Worm (Caenorhabditis elegans): ENCODE data around the gene ZK1067.4.

DNA sequence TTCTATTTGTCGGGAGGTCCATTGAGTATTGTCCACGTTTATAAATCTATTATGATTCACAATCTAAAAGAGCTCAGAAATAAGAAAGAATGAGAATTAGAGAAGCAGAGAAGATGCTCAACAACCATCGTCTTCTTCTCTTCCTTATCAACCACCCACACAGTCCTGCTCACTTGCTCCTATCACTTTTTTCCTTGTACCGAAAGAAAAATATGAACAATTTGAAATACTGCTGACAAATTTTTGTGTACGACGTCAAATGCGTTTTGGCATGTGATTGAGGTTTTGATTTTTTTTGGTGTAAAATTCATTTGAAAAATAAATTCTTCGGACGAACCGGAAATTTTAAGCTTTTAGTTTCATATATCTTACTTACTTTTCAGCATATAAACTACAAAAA is 13.9 kb upstream of the ZK1067.4 start:
- TF ChIP-seq flt-1 (GFP tag; IDR thresholded peaks at IDR 0.05) (no peak), tab-1 (GFP tag; IDR thresholded peaks at IDR 0.05) (no peak), med-1 (GFP tag; optimal IDR thresholded peaks at IDR 0.05; ENCODE audit: insufficient read depth) (no peak), ztf-29 (GFP tag; IDR thresholded peaks at IDR 0.05) (no peak), ztf-23 (GFP tag; IDR thresholded peaks at IDR 0.05) (no peak), ref-1 (GFP tag; conservative IDR thresholded peaks at IDR 0.05) (no peak)

Data from whole organism, midembryonic.